Worm (Caenorhabditis elegans) whole organism, young adult: ENCODE measurements around the gene glt-4.
A peak's percentile ranks its signal among the peaks of the same experiment; 100 is the strongest.

Experiments
- B0019.2 ChIP-seq: fragments of 200-800 bp; sonication (Bioruptor generic); conservative IDR thresholded peaks from 2 replicates; pipeline ENCODE4 v1.3.6; 2022; ENCODE audit warnings: missing genetic modification reagents, missing genetic modification characterization, missing compliant biosample characterization
- D2030.7 ChIP-seq: fragments of 200-800 bp; sonication (Bioruptor generic); IDR thresholded peaks from 2 replicates; pipeline ENCODE4 v1.3.6; 2022; ENCODE audit warnings: missing genetic modification reagents, missing genetic modification characterization, missing compliant biosample characterization
- F10E7.11 ChIP-seq: sonication (generic microtip); optimal IDR thresholded peaks from 2 replicates; lab custom pipeline; 2017; ENCODE audit warnings: mild to moderate bottlenecking, missing genetic modification characterization, moderate library complexity, missing compliant biosample characterization
- F22D6.2 ChIP-seq: sonication (generic microtip); optimal IDR thresholded peaks from 2 replicates; lab custom pipeline; 2016; ENCODE audit warnings: mild to moderate bottlenecking, missing genetic modification characterization, missing compliant biosample characterization
- F37B4.10 ChIP-seq: fragments of 200-800 bp; sonication (Bioruptor generic); IDR thresholded peaks from 2 replicates; pipeline ENCODE4 v1.3.6; 2022; ENCODE audit warnings: missing genetic modification characterization, missing compliant biosample characterization
- F55B11.4 ChIP-seq: sonication (generic microtip); optimal IDR thresholded peaks from 2 replicates; lab custom pipeline; 2016; ENCODE audit warnings: missing compliant biosample characterization, missing genetic modification characterization, borderline replicate concordance; ENCODE audit not compliant: insufficient read depth
- K12H6.12 ChIP-seq: fragments of 200-800 bp; sonication (Bioruptor generic); optimal IDR thresholded peaks from 2 replicates; lab custom pipeline; 2018; ENCODE audit warnings: mild to moderate bottlenecking, missing genetic modification characterization, missing compliant biosample characterization
- Y53G8AR.9 ChIP-seq: fragments of 200-800 bp; sonication (Bioruptor generic); conservative IDR thresholded peaks from 2 replicates; pipeline ENCODE4 v1.3.6; 2022; ENCODE audit warnings: missing genetic modification reagents, missing genetic modification characterization, missing compliant biosample characterization
- Y56A3A.18 ChIP-seq: fragments of 200-800 bp; sonication (Bioruptor generic); IDR thresholded peaks from 2 replicates; pipeline ENCODE4 v1.3.6; 2022; ENCODE audit warnings: missing genetic modification reagents, missing genetic modification characterization, missing compliant biosample characterization
- Y95B8A.8 ChIP-seq: fragments of 200-800 bp; sonication (Bioruptor generic); IDR thresholded peaks from 2 replicates; pipeline ENCODE4 v1.3.6; 2022; ENCODE audit warnings: missing genetic modification reagents, missing genetic modification characterization, missing compliant biosample characterization
- atf-7 ChIP-seq: sonication (generic microtip); optimal IDR thresholded peaks from 2 replicates; lab custom pipeline; 2017; ENCODE audit warnings: mild to moderate bottlenecking, missing genetic modification characterization, missing compliant biosample characterization
- athp-1 ChIP-seq: sonication (generic microtip); optimal IDR thresholded peaks from 2 replicates; lab custom pipeline; 2017; ENCODE audit warnings: mild to moderate bottlenecking, missing genetic modification characterization, missing compliant biosample characterization
- bed-1 ChIP-seq: fragments of 200-800 bp; sonication (Bioruptor generic); IDR thresholded peaks from 2 replicates; pipeline ENCODE4 v1.3.6; 2022; ENCODE audit warnings: missing genetic modification reagents, missing genetic modification characterization, missing compliant biosample characterization
- bed-2 ChIP-seq: fragments of 200-800 bp; sonication (Bioruptor generic); IDR thresholded peaks from 2 replicates; pipeline ENCODE4 v1.3.6; 2022; ENCODE audit warnings: missing genetic modification reagents, missing genetic modification characterization, missing compliant biosample characterization
- ceh-27 ChIP-seq: fragments of 200-800 bp; sonication (Bioruptor generic); optimal IDR thresholded peaks from 2 replicates; lab custom pipeline; 2018; ENCODE audit warnings: mild to moderate bottlenecking, missing genetic modification characterization, moderate library complexity, missing compliant biosample characterization
- chd-7 ChIP-seq: sonication (generic microtip); optimal IDR thresholded peaks from 2 replicates; lab custom pipeline; 2016; ENCODE audit warnings: mild to moderate bottlenecking, missing genetic modification characterization, moderate library complexity, missing compliant biosample characterization
- dox-1 ChIP-seq: fragments of 200-800 bp; sonication (Bioruptor generic); IDR thresholded peaks from 2 replicates; pipeline ENCODE4 v1.3.6; 2022; ENCODE audit warnings: missing genetic modification reagents, missing genetic modification characterization, missing compliant biosample characterization
- dpl-1 ChIP-seq: fragments of 150-350 bp; optimal IDR thresholded peaks from 2 replicates; lab custom pipeline; 2014; ENCODE audit warnings: missing biosample characterization, missing genetic modification reagents, missing genetic modification characterization
- ets-4 ChIP-seq: fragments of 200-800 bp; sonication (Bioruptor generic); optimal IDR thresholded peaks from 2 replicates; lab custom pipeline; 2018; ENCODE audit warnings: mild to moderate bottlenecking, missing genetic modification characterization, missing compliant biosample characterization
- gei-17 ChIP-seq: fragments of 200-800 bp; sonication (Bioruptor generic); optimal IDR thresholded peaks from 2 replicates; lab custom pipeline; 2018; ENCODE audit warnings: mild to moderate bottlenecking, missing genetic modification characterization, missing compliant biosample characterization
- let-607 ChIP-seq, 2 experiments: fragments of 200-800 bp in 1 of 2; sonication (Bioruptor generic) in 1 of 2; sonication (generic microtip) in 1 of 2; optimal IDR thresholded peaks; 2 replicates each; lab custom pipeline; 2016 to 2018; ENCODE audit warnings: mild to moderate bottlenecking in 2 of 2, missing compliant biosample characterization in 2 of 2, missing genetic modification characterization in 2 of 2, moderate library complexity in 2 of 2, missing genotype in 1 of 2
- lin-54 ChIP-seq: fragments of 200-800 bp; sonication (Bioruptor generic); optimal IDR thresholded peaks from 2 replicates; lab custom pipeline; 2018; ENCODE audit warnings: mild to moderate bottlenecking, missing genetic modification characterization, missing compliant biosample characterization
- madf-8 ChIP-seq: fragments of 200-800 bp; sonication (Bioruptor generic); conservative IDR thresholded peaks from 2 replicates; pipeline ENCODE4 v1.3.6; 2022; ENCODE audit warnings: missing genetic modification reagents, missing genetic modification characterization, missing compliant biosample characterization
- mel-28 ChIP-seq: sonication (generic microtip); optimal IDR thresholded peaks from 2 replicates; lab custom pipeline; 2016; ENCODE audit warnings: borderline replicate concordance, mild to moderate bottlenecking, missing genetic modification characterization, missing compliant biosample characterization
- nhr-179 ChIP-seq: sonication (generic microtip); optimal IDR thresholded peaks from 2 replicates; lab custom pipeline; 2016; ENCODE audit warnings: mild to moderate bottlenecking, missing genetic modification characterization, missing compliant biosample characterization
- nhr-27 ChIP-seq: fragments of 200-800 bp; sonication (Bioruptor generic); optimal IDR thresholded peaks from 2 replicates; lab custom pipeline; 2018; ENCODE audit warnings: mild to moderate bottlenecking, missing genetic modification characterization, moderate library complexity, missing compliant biosample characterization
- nhr-80 ChIP-seq: sonication (generic microtip); optimal IDR thresholded peaks from 2 replicates; lab custom pipeline; 2016; ENCODE audit warnings: missing genetic modification characterization, missing compliant biosample characterization
- pha-4 ChIP-seq: fragments of 150-350 bp; sonication (generic microtip); optimal IDR thresholded peaks from 2 replicates; lab custom pipeline; 2014; ENCODE audit warnings: missing biosample characterization, missing genetic modification reagents, missing genetic modification characterization
- rcor-1 ChIP-seq: fragments of 200-800 bp; sonication (Bioruptor generic); IDR thresholded peaks from 2 replicates; pipeline ENCODE4 v1.3.6; 2022; ENCODE audit warnings: missing genetic modification reagents, missing genetic modification characterization, missing compliant biosample characterization
- rec-8 ChIP-seq, 2 experiments: sonication (generic microtip); optimal IDR thresholded peaks; 2 replicates each; lab custom pipeline; 2016; ENCODE audit warnings: mild to moderate bottlenecking in 2 of 2, missing genetic modification characterization in 2 of 2, missing genetic modification reagents in 2 of 2, missing genotype in 2 of 2, missing biosample characterization in 1 of 2, missing compliant biosample characterization in 1 of 2, moderate library complexity in 1 of 2
- repo-1 ChIP-seq: sonication (generic microtip); optimal IDR thresholded peaks from 2 replicates; lab custom pipeline; 2017; ENCODE audit warnings: mild to moderate bottlenecking, missing genetic modification characterization, missing compliant biosample characterization
- sdz-38 ChIP-seq: sonication (generic microtip); optimal IDR thresholded peaks from 2 replicates; lab custom pipeline; 2016; ENCODE audit warnings: missing genotype, missing genetic modification characterization, missing compliant biosample characterization
- snpc-1.1 ChIP-seq: sonication (generic microtip); optimal IDR thresholded peaks from 2 replicates; lab custom pipeline; 2017; ENCODE audit warnings: missing genetic modification characterization, mild to moderate bottlenecking, missing compliant biosample characterization, antibody characterized with exemption, moderate library complexity, missing genotype, missing genetic modification reagents; ENCODE audit not compliant: insufficient read depth
- somi-1 ChIP-seq: fragments of 200-800 bp; sonication (Bioruptor generic); optimal IDR thresholded peaks from 2 replicates; lab custom pipeline; 2018; ENCODE audit warnings: mild to moderate bottlenecking, missing genetic modification characterization, missing compliant biosample characterization
- tbp1 ChIP-seq: fragments of 200-800 bp; sonication (Bioruptor generic); optimal IDR thresholded peaks from 2 replicates; lab custom pipeline; 2018; ENCODE audit warnings: mild to moderate bottlenecking, missing genetic modification characterization, missing compliant biosample characterization
- tbx-9 ChIP-seq: sonication (generic microtip); optimal IDR thresholded peaks from 2 replicates; lab custom pipeline; 2016; ENCODE audit warnings: borderline replicate concordance, missing genetic modification characterization, inconsistent platforms, missing compliant biosample characterization
- ztf-22 ChIP-seq: fragments of 200-800 bp; sonication (Bioruptor generic); optimal IDR thresholded peaks from 2 replicates; lab custom pipeline; 2018; ENCODE audit warnings: mild to moderate bottlenecking, missing genetic modification characterization, moderate library complexity, missing compliant biosample characterization
- ztf-28 ChIP-seq: fragments of 200-800 bp; sonication (Bioruptor generic); IDR thresholded peaks from 2 replicates; pipeline ENCODE4 v1.3.6; 2022; ENCODE audit warnings: missing genetic modification reagents, missing genetic modification characterization, missing compliant biosample characterization
- ztf-3 ChIP-seq: fragments of 200-800 bp; sonication (Bioruptor generic); optimal IDR thresholded peaks from 2 replicates; lab custom pipeline; 2018; ENCODE audit warnings: mild to moderate bottlenecking, missing genetic modification characterization, missing compliant biosample characterization

Gene glt-4

DNA sequence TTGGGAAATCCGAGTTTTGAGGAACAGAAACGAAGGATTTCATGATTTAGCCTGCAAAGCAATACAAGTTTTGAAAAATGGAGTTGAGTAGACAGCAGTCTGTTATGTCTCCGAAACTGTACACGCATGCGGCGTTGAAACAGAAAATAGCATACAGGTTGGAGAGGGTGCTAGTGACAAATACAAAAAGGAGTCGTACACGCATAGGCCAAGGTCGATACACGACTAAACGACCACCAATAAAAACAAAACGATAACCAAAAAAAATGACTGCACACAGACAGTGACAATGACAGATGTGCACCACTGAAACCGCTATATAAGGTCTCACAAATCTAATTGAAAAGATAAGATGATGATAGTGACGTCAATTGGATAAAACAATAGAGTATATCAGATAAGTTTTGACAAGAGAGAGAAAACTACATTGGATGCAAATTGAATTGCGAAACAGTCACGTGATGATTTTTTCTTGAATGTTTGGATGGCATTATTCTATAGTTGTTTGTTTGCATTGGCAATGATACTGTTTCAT is 45.7 kb downstream of the glt-4 start, which contains the start of gene fah-1 (continued):
- TF ChIP-seq bed-1 (GFP tag; lab: Robert Waterston, UW) (no peak), pha-4 (no peak)

ce11 chrX:6450839-6451491 is 47.7 kb downstream of the glt-4 start, which contains the start of the genes grl-6 and K10C2.6:
grl-6 (minus strand) TSS chrX:6450939.
K10C2.6 (plus strand) TSS chrX:6451441.
- no peak for TF ChIP-seq nhr-179 (tag; lab: Kevin White, UChicago)
- no peak for TF ChIP-seq mel-28 (tag; lab: Kevin White, UChicago)
- TF ChIP-seq tbx-9 (tag; lab: Kevin White, UChicago), result no peak
- TF ChIP-seq Y53G8AR.9 (GFP tag; lab: Robert Waterston, UW), result no peak
- no peak for TF ChIP-seq athp-1 (tag; lab: Kevin White, UChicago)
- no peak for TF ChIP-seq gei-17 (GFP tag; lab: Kevin White, UChicago)
- TF ChIP-seq chd-7, result no peak
- no peak for TF ChIP-seq ztf-28 (GFP tag; lab: Robert Waterston, UW)
- no peak for TF ChIP-seq F22D6.2
- no peak for TF ChIP-seq rec-8 (tag; optimal IDR thresholded peaks at IDR 0.05; lab: Kevin White, UChicago)
- TF ChIP-seq let-607 (tag; optimal IDR thresholded peaks at IDR 0.05; lab: Kevin White, UChicago), result no peak
- TF ChIP-seq F55B11.4 (tag; lab: Kevin White, UChicago), result no peak
- no peak for TF ChIP-seq sdz-38 (tag; lab: Kevin White, UChicago)
- no peak for TF ChIP-seq nhr-27 (tag; lab: Kevin White, UChicago)
- no peak for TF ChIP-seq rcor-1 (GFP tag; lab: Robert Waterston, UW)
- TF ChIP-seq ztf-3, result no peak
- TF ChIP-seq repo-1 (tag; lab: Kevin White, UChicago), result no peak
- no peak for TF ChIP-seq Y95B8A.8 (GFP tag; lab: Robert Waterston, UW)
- no peak for TF ChIP-seq bed-1 (GFP tag; lab: Robert Waterston, UW)
- no peak for TF ChIP-seq dpl-1 (GFP tag; lab: Kevin White, UChicago)

DNA sequence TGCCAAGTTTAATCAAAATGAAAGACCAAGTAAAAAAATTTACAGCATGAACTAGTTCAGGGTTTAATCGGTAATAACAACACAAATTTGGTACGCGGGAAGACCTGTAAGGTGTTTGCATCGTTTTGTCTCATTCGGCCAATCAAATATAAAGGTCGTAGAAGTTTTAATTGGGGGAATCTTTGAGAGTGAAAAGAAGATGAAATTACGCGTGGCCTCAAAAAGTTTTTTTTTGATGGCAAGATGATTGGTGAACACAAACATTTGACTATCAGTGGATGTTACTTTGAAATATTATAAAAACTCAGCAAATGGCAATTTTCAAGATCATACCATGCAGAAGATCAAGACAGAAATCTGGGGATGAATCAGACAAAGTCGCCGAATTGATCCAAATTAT is 51.9 kb downstream of the glt-4 start, which contains the start of gene nas-33:
Gene nas-33, minus strand, starts transcription at position 101 of the 400 bp plus-strand sequence.
- TF ChIP-seq K12H6.12 (tag; lab: Kevin White, UChicago), result no peak
- no peak for TF ChIP-seq lin-54
- no peak for TF ChIP-seq D2030.7 (GFP tag; lab: Robert Waterston, UW)
- no peak for TF ChIP-seq B0019.2
- no peak for TF ChIP-seq bed-2
- no peak for TF ChIP-seq snpc-1.1 (tag; lab: Kevin White, UChicago)
- TF ChIP-seq somi-1 (GFP tag; lab: Kevin White, UChicago), result no peak
- TF ChIP-seq F37B4.10 (GFP tag; lab: Robert Waterston, UW), result no peak
- no peak for TF ChIP-seq F10E7.11
- TF ChIP-seq nhr-80, result no peak
- no peak for TF ChIP-seq dpl-1 (GFP tag; lab: Kevin White, UChicago)
- TF ChIP-seq pha-4, result no peak

DNA sequence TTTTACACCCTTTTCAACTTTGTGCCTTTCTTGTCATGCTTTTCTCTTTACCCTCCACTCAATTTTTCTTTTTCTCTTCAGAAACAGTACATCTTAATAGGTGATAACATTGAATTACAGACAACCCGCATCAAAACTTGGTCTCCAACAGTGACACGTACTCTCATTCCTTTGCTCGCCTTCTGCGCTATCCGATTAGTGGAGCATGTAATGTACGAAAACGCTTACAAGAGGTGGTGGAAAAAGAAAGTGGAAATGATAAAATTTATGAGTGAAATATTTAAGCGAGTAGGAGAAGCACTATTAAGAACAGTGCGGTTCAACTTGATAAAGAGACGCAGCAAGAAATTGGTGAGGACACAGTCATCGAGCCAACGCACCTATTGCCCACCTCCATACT is 53.3 kb downstream of the glt-4 start, which contains the start of gene pept-1:
Gene pept-1, plus strand, starts transcription at position 306 of the 400 bp plus-strand sequence.
- no peak for TF ChIP-seq madf-8 (GFP tag; lab: Robert Waterston, UW)
- no peak for TF ChIP-seq bed-1 (GFP tag; lab: Robert Waterston, UW)
- peak; percentile 87 for TF ChIP-seq ets-4 (GFP tag; lab: Kevin White, UChicago)
- TF ChIP-seq ceh-27 (GFP tag; lab: Kevin White, UChicago), result no peak
- peak; percentile 60 for TF ChIP-seq ztf-22
- TF ChIP-seq Y56A3A.18 (GFP tag; lab: Robert Waterston, UW), result peak; percentile 70; the same call in 1 of the 2 replicates
- TF ChIP-seq atf-7, result peak; percentile 50
- TF ChIP-seq let-607 (tag; optimal IDR thresholded peaks at IDR 0.05; lab: Kevin White, UChicago), result peak; percentile 12 to 13
- peak; percentile 74 for TF ChIP-seq dox-1 (GFP tag; lab: Robert Waterston, UW)
- TF ChIP-seq tbp1 (GFP tag; lab: Kevin White, UChicago), result peak; percentile 25
- TF ChIP-seq nhr-80, result peak; percentile 99
